Fruit fly (Drosophila melanogaster) whole organism, wandering third instar larva: Measurements from ENCODE around the gene Kr-h2.

Source experiments
- CG9705 ChIP-seq: fragments of 200-800 bp; sonication (Bioruptor generic); optimal IDR thresholded peaks from 2 replicates; lab custom pipeline; 2018; ENCODE audit warnings: missing biosample characterization, mild to moderate bottlenecking, missing genetic modification characterization
- HLH106 ChIP-seq: fragments of 200-800 bp; optimal IDR thresholded peaks from 3 replicates; lab custom pipeline; 2019; ENCODE audit warnings: missing biosample characterization, mild to moderate bottlenecking, missing genetic modification characterization, moderate library complexity
- Sp1 ChIP-seq: fragments of 200-800 bp; sonication (Bioruptor generic); optimal IDR thresholded peaks from 3 replicates; lab custom pipeline; 2019; ENCODE audit warnings: missing biosample characterization, mild to moderate bottlenecking, missing genetic modification characterization, moderate library complexity
- Vsx2 ChIP-seq: fragments of 200-300, 225-300 bp; sonication (Bioruptor generic); optimal IDR thresholded peaks from 2 replicates; lab custom pipeline; 2018; ENCODE audit warnings: missing biosample characterization, missing genetic modification characterization; ENCODE audit not compliant: partially characterized antibody
- br ChIP-seq: fragments of 200-800 bp; sonication (Bioruptor generic); optimal IDR thresholded peaks from 2 replicates; lab custom pipeline; 2016; ENCODE audit warnings: missing biosample characterization, missing genetic modification characterization
- lola ChIP-seq: fragments of >200 bp; optimal IDR thresholded peaks from 2 replicates; lab custom pipeline; 2017; ENCODE audit warnings: missing biosample characterization, missing genetic modification characterization
- rgr ChIP-seq: fragments of 200-800 bp; sonication (Bioruptor generic); optimal IDR thresholded peaks from 3 replicates; lab custom pipeline; 2016; ENCODE audit warnings: missing biosample characterization, mild to moderate bottlenecking, missing genetic modification characterization
- usp ChIP-seq: fragments of >200 bp; optimal IDR thresholded peaks from 2 replicates; lab custom pipeline; 2017; ENCODE audit warnings: missing biosample characterization, missing genetic modification characterization

- TF ChIP-seq HLH106 (peak; percentile 29), Vsx2 (peak; percentile 48), rgr (GFP tag; lab: Kevin White, UChicago) (peak; percentile 27), Sp1 (GFP tag; lab: Kevin White, UChicago) (peak; percentile 49), CG9705 (GFP tag; lab: Kevin White, UChicago) (peak; percentile 21), usp (GFP tag; lab: Kevin White, UChicago) (no peak), lola (GFP tag; lab: Kevin White, UChicago) (no peak), br (GFP tag; lab: Kevin White, UChicago) (peak; percentile 22)
These were observed 17.9 kb downstream of the Kr-h2 start for dm6 chr2L:6088371-6089365.
